Fruit fly (Drosophila melanogaster): ENCODE results near the gene CG11594.
A peak's percentile ranks its signal among the peaks of the same experiment; 100 is the strongest.

Gene CG11594

dm6 chr3L:4070996-4071379, 45.2 kb upstream of the CG11594 start (continued):
- TF ChIP-seq ab (GFP tag; optimal IDR thresholded peaks at IDR 0.05) (no peak), CG1529 (GFP tag; optimal IDR thresholded peaks at IDR 0.05) (no peak), her (GFP tag; optimal IDR thresholded peaks at IDR 0.05) (no peak), CG12219 (GFP tag; optimal IDR thresholded peaks at IDR 0.05) (peak; percentile 67), Ravus (GFP tag; IDR thresholded peaks at IDR 0.05) (peak; percentile 57), exex (tag; optimal IDR thresholded peaks at IDR 0.05) (no peak), hkb (optimal IDR thresholded peaks at IDR 0.05) (no peak), hkb (GFP tag; IDR thresholded peaks at IDR 0.05) (peak; percentile 80), sima (GFP tag; optimal IDR thresholded peaks at IDR 0.05) (no peak), CG15479 (GFP tag; optimal IDR thresholded peaks at IDR 0.05) (no peak), grn (GFP tag; optimal IDR thresholded peaks at IDR 0.05) (no peak), shn (GFP tag; optimal IDR thresholded peaks at IDR 0.05) (peak; percentile 18), CG2120 (GFP tag; optimal IDR thresholded peaks at IDR 0.05) (peak; percentile 5), yki (optimal IDR thresholded peaks at IDR 0.05) (no peak), Hr78 (GFP tag; optimal IDR thresholded peaks at IDR 0.05) (no peak), CG17829 (tag; optimal IDR thresholded peaks at IDR 0.05) (no peak), CG12071 (GFP tag; optimal IDR thresholded peaks at IDR 0.05) (peak; percentile 78), B-H2 (GFP tag; optimal IDR thresholded peaks at IDR 0.05) (no peak), CG14965 (GFP tag; optimal IDR thresholded peaks at IDR 0.05; ENCODE audit: borderline replicate concordance) (no peak), Side (GFP tag; optimal IDR thresholded peaks at IDR 0.05) (peak; percentile 45), CG32767 (GFP tag; IDR thresholded peaks at IDR 0.05) (peak; percentile 40), knrl (GFP tag; IDR thresholded peaks at IDR 0.05; ENCODE audit: partially characterized antibody) (no peak), CG8089 (GFP tag; optimal IDR thresholded peaks at IDR 0.05) (no peak), CG15269 (tag; optimal IDR thresholded peaks at IDR 0.05) (peak; percentile 20), inv (GFP tag; IDR thresholded peaks at IDR 0.05; ENCODE audit: partially characterized antibody) (no peak), ERR (GFP tag; optimal IDR thresholded peaks at IDR 0.05) (no peak), Fer1 (GFP tag; optimal IDR thresholded peaks at IDR 0.05) (peak; percentile 51), gro (GFP tag; optimal IDR thresholded peaks at IDR 0.05) (no peak), CG9797 (GFP tag; optimal IDR thresholded peaks at IDR 0.05) (no peak), CHES-1-like (GFP tag; optimal IDR thresholded peaks at IDR 0.05) (no peak), HLHmδ (GFP tag; optimal IDR thresholded peaks at IDR 0.05) (no peak), CG6813 (GFP tag; optimal IDR thresholded peaks at IDR 0.05) (peak; percentile 61), CG10431 (GFP tag; optimal IDR thresholded peaks at IDR 0.05) (no peak), Gsc (GFP tag; IDR thresholded peaks at IDR 0.05) (peak; percentile 30; the same call in 1 of the 2 replicates), bowl (GFP tag; IDR thresholded peaks at IDR 0.05) (peak; percentile 29; the same call in 1 of the 2 replicates), BtbVII (GFP tag; optimal IDR thresholded peaks at IDR 0.05) (no peak), abd-A (tag; optimal IDR thresholded peaks at IDR 0.05) (no peak), kni (GFP tag; optimal IDR thresholded peaks at IDR 0.05) (no peak), NC2β (GFP tag; optimal IDR thresholded peaks at IDR 0.05) (no peak), tll (GFP tag; optimal IDR thresholded peaks at IDR 0.05) (no peak), CG16863 (GFP tag; optimal IDR thresholded peaks at IDR 0.05) (no peak), usp (GFP tag; optimal IDR thresholded peaks at IDR 0.05) (no peak), CoRest (tag; optimal IDR thresholded peaks at IDR 0.05) (no peak), h (optimal IDR thresholded peaks at IDR 0.05) (no peak), Atf3 (GFP tag; optimal IDR thresholded peaks at IDR 0.05) (no peak), phol (tag; optimal IDR thresholded peaks at IDR 0.05) (peak; percentile 31), ase (GFP tag; IDR thresholded peaks at IDR 0.05) (peak; percentile 78), CG18011 (GFP tag; optimal IDR thresholded peaks at IDR 0.05) (no peak), CG15514 (GFP tag; optimal IDR thresholded peaks at IDR 0.05) (peak; percentile 50), hb (GFP tag; IDR thresholded peaks at IDR 0.05; ENCODE audit: partially characterized antibody) (no peak), ttk (GFP tag; IDR thresholded peaks at IDR 0.05) (peak; percentile 81), tgo (GFP tag; IDR thresholded peaks at IDR 0.05) (peak; percentile 65)

Data from whole organism, embryonic.